Worm (Caenorhabditis elegans) whole organism, young adult: ENCODE measurements around the gene C52A11.3.

ENCODE experiments used
- B0019.2 ChIP-seq: fragments of 200-800 bp; sonication (Bioruptor generic); conservative IDR thresholded peaks from 2 replicates; pipeline ENCODE4 v1.3.6; 2022; ENCODE audit warnings: missing genetic modification reagents, missing genetic modification characterization, missing compliant biosample characterization
- C17E4.6 ChIP-seq: fragments of 200-800 bp; sonication (Bioruptor generic); IDR thresholded peaks from 2 replicates; pipeline ENCODE4 v1.3.6; 2022; ENCODE audit warnings: missing genetic modification reagents, missing genetic modification characterization, missing compliant biosample characterization
- D2030.7 ChIP-seq: fragments of 200-800 bp; sonication (Bioruptor generic); IDR thresholded peaks from 2 replicates; pipeline ENCODE4 v1.3.6; 2022; ENCODE audit warnings: missing genetic modification reagents, missing genetic modification characterization, missing compliant biosample characterization
- F23B12.7 ChIP-seq: sonication (generic microtip); optimal IDR thresholded peaks from 2 replicates; lab custom pipeline; 2017; ENCODE audit warnings: missing genetic modification characterization, mild to moderate bottlenecking, missing compliant biosample characterization, antibody characterized with exemption, moderate library complexity; ENCODE audit not compliant: insufficient read depth
- T26A5.8 ChIP-seq: sonication (generic microtip); optimal IDR thresholded peaks from 2 replicates; lab custom pipeline; 2016; ENCODE audit warnings: missing genetic modification characterization, missing compliant biosample characterization
- Y67H2A.10 ChIP-seq: fragments of 200-800 bp; sonication (Bioruptor generic); conservative IDR thresholded peaks from 2 replicates; pipeline ENCODE4 v1.3.6; 2022; ENCODE audit warnings: missing genetic modification reagents, missing genetic modification characterization, missing compliant biosample characterization
- Y95B8A.8 ChIP-seq: fragments of 200-800 bp; sonication (Bioruptor generic); IDR thresholded peaks from 2 replicates; pipeline ENCODE4 v1.3.6; 2022; ENCODE audit warnings: missing genetic modification reagents, missing genetic modification characterization, missing compliant biosample characterization
- ZK185.1 ChIP-seq: sonication (generic microtip); optimal IDR thresholded peaks from 2 replicates; lab custom pipeline; 2016; ENCODE audit warnings: mild to moderate bottlenecking, missing genetic modification characterization, missing compliant biosample characterization; ENCODE audit not compliant: poor library complexity, severe bottlenecking
- akir-1 ChIP-seq: fragments of 200-800 bp; sonication (Bioruptor generic); optimal IDR thresholded peaks from 2 replicates; lab custom pipeline; 2018; ENCODE audit warnings: mild to moderate bottlenecking, missing genetic modification characterization, moderate library complexity, missing compliant biosample characterization
- ama-1 ChIP-seq, 3 experiments: fragments of 150-350 bp in 1 of 3; sonication (generic microtip) in 2 of 3; optimal IDR thresholded peaks; 2 replicates each; lab custom pipeline; 2014 to 2018; ENCODE audit warnings: missing biosample characterization in 2 of 3, missing genetic modification characterization in 2 of 3, missing genetic modification reagents in 2 of 3
- athp-1 ChIP-seq: sonication (generic microtip); optimal IDR thresholded peaks from 2 replicates; lab custom pipeline; 2017; ENCODE audit warnings: mild to moderate bottlenecking, missing genetic modification characterization, missing compliant biosample characterization
- bed-1 ChIP-seq: fragments of 200-800 bp; sonication (Bioruptor generic); IDR thresholded peaks from 2 replicates; pipeline ENCODE4 v1.3.6; 2022; ENCODE audit warnings: missing genetic modification reagents, missing genetic modification characterization, missing compliant biosample characterization
- cebp-1 ChIP-seq, 2 experiments: fragments of 200-800 bp in 1 of 2; sonication (Bioruptor generic) in 1 of 2; sonication (generic microtip) in 1 of 2; IDR thresholded peaks in 1 of 2; optimal IDR thresholded peaks in 1 of 2; 2 replicates each; pipeline versions ENCODE4 v1.3.6 to Lab custom; 2017 to 2022; ENCODE audit warnings: missing compliant biosample characterization in 2 of 2, missing genetic modification characterization in 2 of 2, mild to moderate bottlenecking in 1 of 2, missing genetic modification reagents in 1 of 2, moderate library complexity in 1 of 2
- cebp-2 ChIP-seq: fragments of 200-800 bp; sonication (Bioruptor generic); IDR thresholded peaks from 2 replicates; pipeline ENCODE4 v1.3.6; 2022; ENCODE audit warnings: missing genetic modification characterization, missing compliant biosample characterization
- ceh-40 ChIP-seq: fragments of 200-800 bp; sonication (Bioruptor generic); IDR thresholded peaks from 2 replicates; pipeline ENCODE4 v1.3.6; 2022; ENCODE audit warnings: missing genetic modification characterization, missing compliant biosample characterization
- ceh-79 ChIP-seq: sonication (generic microtip); optimal IDR thresholded peaks from 2 replicates; lab custom pipeline; 2017; ENCODE audit warnings: mild to moderate bottlenecking, missing genetic modification characterization, missing compliant biosample characterization
- chd-7 ChIP-seq: sonication (generic microtip); optimal IDR thresholded peaks from 2 replicates; lab custom pipeline; 2016; ENCODE audit warnings: mild to moderate bottlenecking, missing genetic modification characterization, moderate library complexity, missing compliant biosample characterization
- efl-1 ChIP-seq: fragments of 150-350 bp; optimal IDR thresholded peaks from 2 replicates; lab custom pipeline; 2014; ENCODE audit warnings: missing biosample characterization, missing genetic modification reagents, missing genetic modification characterization
- egrh-3 ChIP-seq: fragments of 200-800 bp; sonication (Bioruptor generic); IDR thresholded peaks from 2 replicates; pipeline ENCODE4 v1.3.6; 2022; ENCODE audit warnings: missing genetic modification reagents, missing genetic modification characterization, missing compliant biosample characterization
- ekl-4 ChIP-seq: fragments of 200-800 bp; sonication (Bioruptor generic); IDR thresholded peaks from 2 replicates; pipeline ENCODE4 v1.3.6; 2022; ENCODE audit warnings: missing genetic modification reagents, missing genetic modification characterization, missing compliant biosample characterization
- ets-4 ChIP-seq: fragments of 200-800 bp; sonication (Bioruptor generic); optimal IDR thresholded peaks from 2 replicates; lab custom pipeline; 2018; ENCODE audit warnings: mild to moderate bottlenecking, missing genetic modification characterization, missing compliant biosample characterization
- hmg-1.2 ChIP-seq: fragments of 200-800 bp; sonication (Bioruptor generic); IDR thresholded peaks from 2 replicates; pipeline ENCODE4 v1.3.6; 2022; ENCODE audit warnings: missing genetic modification reagents, missing genetic modification characterization, missing compliant biosample characterization
- lin-40 ChIP-seq: sonication (generic microtip); optimal IDR thresholded peaks from 2 replicates; lab custom pipeline; 2016; ENCODE audit warnings: missing genetic modification characterization, mild to moderate bottlenecking, missing compliant biosample characterization, missing genotype, missing genetic modification reagents
- madf-10 ChIP-seq: sonication (generic microtip); optimal IDR thresholded peaks from 2 replicates; lab custom pipeline; 2016; ENCODE audit warnings: mild to moderate bottlenecking, missing genetic modification characterization, missing compliant biosample characterization
- nfya-1 ChIP-seq: sonication (generic microtip); optimal IDR thresholded peaks from 2 replicates; lab custom pipeline; 2017; ENCODE audit warnings: antibody characterized with exemption, missing compliant biosample characterization, missing genetic modification characterization, borderline replicate concordance; ENCODE audit not compliant: insufficient read depth
- nhr-179 ChIP-seq: sonication (generic microtip); optimal IDR thresholded peaks from 2 replicates; lab custom pipeline; 2016; ENCODE audit warnings: mild to moderate bottlenecking, missing genetic modification characterization, missing compliant biosample characterization
- nhr-80 ChIP-seq: sonication (generic microtip); optimal IDR thresholded peaks from 2 replicates; lab custom pipeline; 2016; ENCODE audit warnings: missing genetic modification characterization, missing compliant biosample characterization
- nhr-90 ChIP-seq: sonication (generic microtip); optimal IDR thresholded peaks from 2 replicates; lab custom pipeline; 2016; ENCODE audit warnings: missing genotype, mild to moderate bottlenecking, missing genetic modification characterization, missing compliant biosample characterization
- pbrm-1 ChIP-seq: fragments of 200-800 bp; sonication (Bioruptor generic); IDR thresholded peaks from 2 replicates; pipeline ENCODE4 v1.3.6; 2022; ENCODE audit warnings: missing genetic modification reagents, missing genetic modification characterization, missing compliant biosample characterization
- snpc-4 ChIP-seq, 5 experiments: fragments of 150-350 bp in 1 of 5; sonication (generic microtip) in 4 of 5; optimal IDR thresholded peaks; 2 replicates each; lab custom pipeline; 2014 to 2018; ENCODE audit warnings: missing genetic modification characterization in 5 of 5, missing biosample characterization in 3 of 5, antibody characterized with exemption in 2 of 5, mild to moderate bottlenecking in 2 of 5, missing compliant biosample characterization in 2 of 5, missing genotype in 2 of 5, moderate library complexity in 2 of 5, missing genetic modification reagents in 1 of 5
- zfh-2 ChIP-seq: fragments of 200-800 bp; sonication (Bioruptor generic); conservative IDR thresholded peaks from 2 replicates; pipeline ENCODE4 v1.3.6; 2022; ENCODE audit warnings: missing genetic modification reagents, missing genetic modification characterization, missing compliant biosample characterization

C52A11.3 gene

DNA sequence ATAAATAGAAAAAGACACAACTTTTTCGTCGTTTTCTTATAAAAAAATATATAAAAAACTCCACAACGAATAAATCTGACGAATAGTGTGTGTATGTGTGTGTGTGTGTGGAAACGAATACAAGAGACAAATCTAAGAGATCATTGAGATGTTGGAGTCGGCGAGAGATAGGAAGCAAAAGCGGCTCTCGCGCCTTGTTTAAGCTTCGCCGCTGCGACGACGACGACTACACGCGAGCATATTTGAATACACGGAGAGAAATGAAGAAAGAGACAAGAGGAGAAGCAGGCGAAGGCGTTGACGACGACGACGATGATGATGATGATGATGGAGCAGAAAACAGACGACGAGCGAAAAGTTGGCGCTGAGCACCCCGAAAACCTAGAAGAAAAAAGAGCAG is 7.6 kb downstream of the C52A11.3 start:
- peak; percentile 59 for TF ChIP-seq madf-10
- TF ChIP-seq egrh-3 (GFP tag; lab: Robert Waterston, UW) = no peak
- TF ChIP-seq cebp-1 (GFP tag; IDR thresholded peaks at IDR 0.05; lab: Robert Waterston, UW) = no peak
- TF ChIP-seq cebp-1 (tag; optimal IDR thresholded peaks at IDR 0.05; lab: Kevin White, UChicago) = peak; percentile 8
- no peak for TF ChIP-seq T26A5.8
- no peak for TF ChIP-seq snpc-4 (GFP tag; optimal IDR thresholded peaks at IDR 0.05; lab: Kevin White, UChicago)
- no peak for TF ChIP-seq snpc-4 (tag; optimal IDR thresholded peaks at IDR 0.05; lab: Kevin White, UChicago)
- TF ChIP-seq ekl-4 (GFP tag; lab: Robert Waterston, UW) = no peak
- peak; percentile 23; the same call in 1 of the 2 replicates for TF ChIP-seq hmg-1.2 (GFP tag; lab: Robert Waterston, UW)
- no peak for TF ChIP-seq ceh-79 (tag; lab: Kevin White, UChicago)
- peak; percentile 45 for TF ChIP-seq zfh-2 (GFP tag; lab: Robert Waterston, UW)

DNA sequence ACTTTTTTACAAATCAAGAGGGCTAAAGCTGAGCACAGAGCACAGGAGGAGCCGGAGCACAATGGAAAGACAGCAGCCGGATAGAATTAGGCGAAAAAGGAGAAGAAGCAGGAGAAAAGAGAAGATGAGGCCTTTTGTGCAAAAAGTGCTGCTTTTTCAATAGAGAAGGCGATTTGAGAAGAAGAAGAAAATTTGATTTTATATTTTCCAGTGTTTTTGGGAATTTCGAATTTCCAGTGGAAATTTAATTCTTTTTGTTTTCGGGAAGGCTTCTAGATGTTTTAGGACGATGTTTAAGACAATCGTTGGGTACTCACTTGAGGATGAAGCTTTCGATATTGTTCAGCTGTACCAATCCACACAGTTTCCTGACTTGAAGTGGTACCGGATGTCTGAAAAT is 16.5 kb downstream of the C52A11.3 start:
- TF ChIP-seq pbrm-1 (GFP tag; lab: Robert Waterston, UW) = no peak
- TF ChIP-seq T26A5.8 = no peak
- TF ChIP-seq C17E4.6 = no peak

DNA sequence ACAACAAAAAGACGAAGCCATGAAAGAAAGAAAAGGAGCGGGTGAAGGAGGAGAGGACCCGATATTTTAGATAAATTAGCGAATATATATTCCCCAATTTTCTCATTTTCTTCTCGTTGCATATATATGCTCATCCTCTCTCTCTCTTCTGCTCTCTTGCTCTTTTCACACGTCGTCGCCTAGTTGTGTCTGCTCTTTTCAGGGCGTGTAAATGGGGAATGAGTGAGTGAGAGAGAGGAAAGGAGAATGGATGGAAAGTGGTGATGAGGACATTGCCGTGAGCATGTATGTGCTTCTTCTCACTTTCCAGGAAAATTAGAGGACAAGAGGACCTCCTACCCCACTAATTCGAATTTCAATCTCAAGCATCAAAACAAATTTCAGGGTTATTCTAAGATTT is 18.3 kb downstream of the C52A11.3 start:
- TF ChIP-seq ets-4 (GFP tag; lab: Kevin White, UChicago) (no peak), nhr-90 (tag; lab: Kevin White, UChicago) (no peak), D2030.7 (GFP tag; lab: Robert Waterston, UW) (no peak), zfh-2 (GFP tag; lab: Robert Waterston, UW) (no peak), F23B12.7 (tag; lab: Kevin White, UChicago) (no peak), madf-10 (no peak), ama-1 (optimal IDR thresholded peaks at IDR 0.05; lab: Kevin White, UChicago) (no peak), ama-1 (GFP tag; optimal IDR thresholded peaks at IDR 0.05; lab: Kevin White, UChicago) (no peak), ceh-40 (GFP tag; lab: Robert Waterston, UW) (no peak), akir-1 (GFP tag; lab: Kevin White, UChicago) (no peak)

DNA sequence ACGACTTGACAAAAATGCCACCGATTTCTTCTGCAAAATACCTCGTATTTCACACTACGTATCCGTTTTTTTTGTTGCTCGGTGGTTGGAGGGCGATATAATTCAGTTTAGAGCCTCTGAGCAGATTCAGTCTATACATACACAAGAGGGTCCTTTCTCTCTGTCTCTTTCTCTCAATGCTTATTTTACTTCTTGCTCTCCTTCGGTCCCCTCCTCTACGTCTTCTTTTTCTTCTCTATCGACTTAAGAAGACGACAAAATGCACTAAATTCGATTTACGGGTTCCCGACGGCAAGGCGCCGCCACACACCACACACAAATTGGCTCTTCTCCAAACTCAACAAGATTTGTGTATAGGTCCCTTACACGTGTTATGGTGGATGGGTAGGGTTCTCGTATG is 21.8 kb downstream of the C52A11.3 start:
- TF ChIP-seq cebp-2 = 0 out of 2 replicates have a peak, but pooled peaks have one; percentile 29
- TF ChIP-seq Y95B8A.8 (GFP tag; lab: Robert Waterston, UW) = no peak

DNA sequence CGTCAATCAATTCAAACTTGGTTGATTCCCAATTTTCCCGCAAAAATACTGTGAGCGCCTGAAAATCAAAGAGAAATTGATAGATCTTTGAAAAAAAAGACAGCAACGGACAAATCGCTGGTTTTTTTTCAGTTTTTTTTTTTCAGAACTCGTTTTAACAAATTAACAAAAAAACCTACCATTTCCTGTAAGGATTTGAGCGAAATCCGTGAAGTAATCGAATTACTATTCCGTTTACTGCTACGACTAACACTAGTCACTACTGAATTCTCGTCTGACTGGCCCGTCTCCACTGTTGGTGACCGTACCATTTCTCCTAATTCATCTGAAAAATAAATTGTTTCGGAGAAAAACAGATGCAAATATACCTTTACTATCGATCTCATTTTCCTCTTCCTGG is 22.3 kb downstream of the C52A11.3 start:
- TF ChIP-seq efl-1 (GFP tag; lab: Kevin White, UChicago) (no peak), lin-40 (no peak), B0019.2 (GFP tag; lab: Robert Waterston, UW) (no peak), athp-1 (tag; lab: Kevin White, UChicago) (no peak), nhr-80 (tag; lab: Kevin White, UChicago) (no peak), nhr-179 (tag; lab: Kevin White, UChicago) (no peak), cebp-2 (no peak), pbrm-1 (GFP tag; lab: Robert Waterston, UW) (no peak), Y67H2A.10 (GFP tag; lab: Robert Waterston, UW) (no peak), ceh-79 (tag; lab: Kevin White, UChicago) (no peak), ZK185.1 (no peak), nfya-1 (tag; lab: Kevin White, UChicago) (no peak), chd-7 (tag; lab: Kevin White, UChicago) (no peak), snpc-4 (GFP tag; optimal IDR thresholded peaks at IDR 0.05; lab: Kevin White, UChicago) (no peak), snpc-4 (tag; optimal IDR thresholded peaks at IDR 0.05; lab: Kevin White, UChicago) (no peak), madf-10 (no peak), bed-1 (no peak)
